Worm (Caenorhabditis elegans): ENCODE results near the gene scrm-3.

scrm-3 gene

DNA sequence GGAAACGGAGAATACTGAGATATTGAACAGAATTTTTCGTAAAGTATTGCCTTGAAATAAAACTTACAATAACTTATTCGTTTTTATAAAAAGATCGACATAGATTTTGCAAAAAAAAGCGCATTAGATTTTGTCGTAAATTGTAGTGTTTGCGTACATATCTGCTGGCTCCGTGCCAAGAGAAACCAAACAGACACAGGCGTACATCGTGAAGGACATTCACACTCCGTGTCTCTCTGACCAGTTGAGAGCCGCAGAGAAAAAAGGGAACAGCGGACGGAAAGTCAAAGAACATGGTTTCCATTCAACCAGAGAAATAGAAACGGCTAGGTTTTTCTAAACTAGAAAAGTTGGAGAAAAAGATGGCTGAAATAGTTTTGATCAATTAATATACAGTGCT lies 41.7 kb downstream of the scrm-3 start, which contains the start of gene arrd-19 (continued):
- no peak for TF ChIP-seq snpc-4 (GFP tag; optimal IDR thresholded peaks at IDR 0.05)
- peak in 2 of 4 experiments; percentile 5 to 10 for TF ChIP-seq snpc-4 (tag; optimal IDR thresholded peaks at IDR 0.05)
- no peak for TF ChIP-seq B0336.3 (GFP tag; IDR thresholded peaks at IDR 0.05)
- peak; percentile 32 for TF ChIP-seq lin-54 (GFP tag; optimal IDR thresholded peaks at IDR 0.05)
- no peak for TF ChIP-seq mes-4 (tag; optimal IDR thresholded peaks at IDR 0.05)
- peak; percentile 69 for TF ChIP-seq F22D6.2 (tag; optimal IDR thresholded peaks at IDR 0.05)
- 0 out of 2 replicates have a peak, but pooled peaks have one; percentile 64 for TF ChIP-seq lag-1 (GFP tag; IDR thresholded peaks at IDR 0.05)
- no peak for TF ChIP-seq snpc-1.1 (tag; optimal IDR thresholded peaks at IDR 0.05; ENCODE audit: insufficient read depth)
- TF ChIP-seq zfh-2 (GFP tag; conservative IDR thresholded peaks at IDR 0.05): peak; percentile 49; the same call in 1 of the 2 replicates
- TF ChIP-seq K12H6.12 (tag; optimal IDR thresholded peaks at IDR 0.05): peak; percentile 52
- peak; percentile 65 for TF ChIP-seq attf-5 (GFP tag; optimal IDR thresholded peaks at IDR 0.05)
- TF ChIP-seq attf-3 (GFP tag; conservative IDR thresholded peaks at IDR 0.05): peak; percentile 42
- TF ChIP-seq nhr-80 (tag; optimal IDR thresholded peaks at IDR 0.05): peak; percentile 73
- TF ChIP-seq ceh-27 (GFP tag; optimal IDR thresholded peaks at IDR 0.05): peak; percentile 63
- peak; percentile 49; the same call in 1 of the 2 replicates for TF ChIP-seq rcor-1 (GFP tag; IDR thresholded peaks at IDR 0.05)

ce11 chrV:3312067-3312666 lies 44.8 kb downstream of the scrm-3 start, which contains the start of gene arrd-18:
Gene arrd-18, minus strand, starts transcription at chrV:3312117.
- TF ChIP-seq rcor-1 (GFP tag; IDR thresholded peaks at IDR 0.05) (peak; percentile 66), nhr-80 (tag; optimal IDR thresholded peaks at IDR 0.05) (peak; percentile 56), F22D6.2 (tag; optimal IDR thresholded peaks at IDR 0.05) (no peak), nhr-90 (tag; optimal IDR thresholded peaks at IDR 0.05) (no peak), B0035.1 (tag; optimal IDR thresholded peaks at IDR 0.05) (no peak), dox-1 (GFP tag; IDR thresholded peaks at IDR 0.05) (peak; percentile 86), T26A5.8 (tag; optimal IDR thresholded peaks at IDR 0.05) (no peak), attf-5 (GFP tag; optimal IDR thresholded peaks at IDR 0.05) (peak; percentile 11), ztf-26 (tag; optimal IDR thresholded peaks at IDR 0.05) (no peak), hlh-12 (tag; optimal IDR thresholded peaks at IDR 0.05) (no peak), lin-35 (GFP tag; optimal IDR thresholded peaks at IDR 0.05) (no peak), fkh-3 (tag; optimal IDR thresholded peaks at IDR 0.05) (no peak), F49E8.2 (tag; optimal IDR thresholded peaks at IDR 0.05; ENCODE audit: insufficient read depth) (no peak), nfyb-1 (GFP tag; IDR thresholded peaks at IDR 0.05) (peak; percentile 72; the same call in 1 of the 2 replicates), ceh-100 (GFP tag; IDR thresholded peaks at IDR 0.05) (no peak), hmg-1.2 (GFP tag; IDR thresholded peaks at IDR 0.05) (peak; percentile 74; the same call in 1 of the 2 replicates), xnd-1 (tag; optimal IDR thresholded peaks at IDR 0.05) (no peak), ceh-40 (GFP tag; IDR thresholded peaks at IDR 0.05) (no peak), attf-3 (GFP tag; conservative IDR thresholded peaks at IDR 0.05) (no peak), F33H1.4 (GFP tag; IDR thresholded peaks at IDR 0.05) (no peak), ceh-58 (GFP tag; IDR thresholded peaks at IDR 0.05) (no peak)

ce11 chrV:3308169-3308568 lies 48.8 kb downstream of the scrm-3 start, which contains the start of gene srbc-3:
Gene srbc-3, plus strand, starts transcription at chrV:3308469.
- no peak for TF ChIP-seq madf-8 (GFP tag; conservative IDR thresholded peaks at IDR 0.05)
- no peak for TF ChIP-seq akir-1 (GFP tag; optimal IDR thresholded peaks at IDR 0.05)
- TF ChIP-seq tlf-1 (GFP tag; optimal IDR thresholded peaks at IDR 0.05): no peak
- TF ChIP-seq nfyb-1 (GFP tag; IDR thresholded peaks at IDR 0.05): no peak
- TF ChIP-seq hlh-26 (GFP tag; conservative IDR thresholded peaks at IDR 0.05): no peak
- TF ChIP-seq dpff-1 (tag; optimal IDR thresholded peaks at IDR 0.05): no peak
- TF ChIP-seq nhr-90 (tag; optimal IDR thresholded peaks at IDR 0.05): no peak
- TF ChIP-seq hsf-1 (GFP tag; IDR thresholded peaks at IDR 0.05): no peak
